Fruit fly (Drosophila melanogaster) whole organism, embryonic: ENCODE data around the gene CG6340.

Experiments
- BEAF-32 ChIP-seq: fragments of 200-800 bp; sonication (Bioruptor generic); optimal IDR thresholded peaks from 3 replicates; lab custom pipeline; 2017; ENCODE audit warnings: missing biosample characterization, missing genetic modification characterization, mild to moderate bottlenecking, moderate library complexity, missing genetic modification reagents
- Bgb ChIP-seq: fragments of 200-800 bp; sonication (Bioruptor generic); IDR thresholded peaks from 2 replicates; pipeline ENCODE4 v1.3.6; 2022; ENCODE audit warnings: missing biosample characterization, missing genetic modification characterization; ENCODE audit not compliant: partially characterized antibody
- CG10267 ChIP-seq: fragments of 200-800 bp; sonication (Bioruptor generic); optimal IDR thresholded peaks from 2 replicates; lab custom pipeline; 2018; ENCODE audit warnings: missing biosample characterization, mild to moderate bottlenecking, missing genetic modification characterization, moderate library complexity
- CG11093 ChIP-seq: fragments of 200-800 bp; sonication (Bioruptor generic); IDR thresholded peaks from 3 replicates; pipeline ENCODE4 v1.3.6; 2022; ENCODE audit warnings: missing biosample characterization, missing genetic modification characterization
- CG15514 ChIP-seq: fragments of 200-800 bp; sonication (Bioruptor generic); optimal IDR thresholded peaks from 3 replicates; lab custom pipeline; 2017; ENCODE audit warnings: missing biosample characterization, missing genetic modification characterization, mild to moderate bottlenecking, moderate library complexity, missing genetic modification reagents
- CG1603 ChIP-seq: fragments of 200-800 bp; sonication (Bioruptor generic); optimal IDR thresholded peaks from 2 replicates; lab custom pipeline; 2019; ENCODE audit warnings: missing biosample characterization, mild to moderate bottlenecking, missing genetic modification characterization, moderate library complexity
- CG16813 ChIP-seq: fragments of 200-800 bp; sonication (Bioruptor generic); IDR thresholded peaks from 3 replicates; pipeline ENCODE4 v1.3.6; 2022; ENCODE audit warnings: missing biosample characterization, missing genetic modification characterization; ENCODE audit not compliant: partially characterized antibody
- CG18011 ChIP-seq: fragments of 200-800 bp; sonication (Bioruptor generic); optimal IDR thresholded peaks from 2 replicates; lab custom pipeline; 2017; ENCODE audit warnings: missing biosample characterization, missing genetic modification characterization, mild to moderate bottlenecking, moderate library complexity, missing genotype
- CG2712 ChIP-seq: fragments of 200-800 bp; optimal IDR thresholded peaks from 3 replicates; lab custom pipeline; 2019; ENCODE audit warnings: missing biosample characterization, mild to moderate bottlenecking, missing genetic modification characterization, moderate library complexity
- CG33213 ChIP-seq: fragments of 200-800 bp; sonication (Bioruptor generic); optimal IDR thresholded peaks from 3 replicates; lab custom pipeline; 2016; ENCODE audit warnings: missing biosample characterization, missing genetic modification characterization
- CG34224 ChIP-seq: fragments of 200-800 bp; sonication (Bioruptor generic); IDR thresholded peaks from 3 replicates; pipeline ENCODE4 v1.3.6; 2022; ENCODE audit warnings: missing biosample characterization, missing genetic modification characterization; ENCODE audit not compliant: partially characterized antibody
- CG34422 ChIP-seq: fragments of 200-800 bp; sonication (Bioruptor generic); IDR thresholded peaks from 3 replicates; pipeline ENCODE4 v1.3.6; 2022; ENCODE audit warnings: missing biosample characterization, missing genetic modification characterization
- CG3995 ChIP-seq: fragments of 200-800 bp; sonication (Bioruptor generic); optimal IDR thresholded peaks from 3 replicates; lab custom pipeline; 2016; ENCODE audit warnings: missing biosample characterization, missing genetic modification characterization
- CG4360 ChIP-seq: fragments of 200-800 bp; sonication (Bioruptor generic); IDR thresholded peaks from 2 replicates; pipeline ENCODE4 v1.3.6; 2022; ENCODE audit warnings: missing biosample characterization, missing genetic modification characterization
- CG6791 ChIP-seq: fragments of 200-800 bp; sonication (Bioruptor generic); IDR thresholded peaks from 3 replicates; pipeline ENCODE4 v1.3.6; 2022; ENCODE audit warnings: missing biosample characterization, missing genetic modification characterization; ENCODE audit not compliant: partially characterized antibody
- CG8290 ChIP-seq, 3 experiments: fragments of 200-800 bp; sonication (Bioruptor generic); optimal IDR thresholded peaks; 2 replicates each; lab custom pipeline; 2016 to 2019; ENCODE audit warnings: missing biosample characterization in 3 of 3, missing genetic modification characterization in 3 of 3, mild to moderate bottlenecking in 2 of 3, moderate library complexity in 1 of 3
- CG8924 ChIP-seq: fragments of 200-800 bp; optimal IDR thresholded peaks from 3 replicates; lab custom pipeline; 2019; ENCODE audit warnings: missing biosample characterization, mild to moderate bottlenecking, missing genetic modification characterization, moderate library complexity
- Dfd ChIP-seq, 2 experiments: fragments of >200 bp; optimal IDR thresholded peaks; 2 replicates each; lab custom pipeline; 2017; ENCODE audit warnings: missing biosample characterization in 2 of 2, missing genetic modification characterization in 2 of 2
- Doc3 ChIP-seq: fragments of 200-800 bp; sonication (Bioruptor generic); IDR thresholded peaks from 3 replicates; pipeline ENCODE4 v1.3.6; 2022; ENCODE audit warnings: missing biosample characterization, missing genetic modification characterization; ENCODE audit not compliant: partially characterized antibody
- Dp ChIP-seq: fragments of 200-800 bp; sonication (Bioruptor generic); optimal IDR thresholded peaks from 2 replicates; lab custom pipeline; 2018; ENCODE audit warnings: missing biosample characterization, mild to moderate bottlenecking, missing genetic modification characterization, moderate library complexity
- E2f2 ChIP-seq: fragments of 200-800 bp; sonication (Bioruptor generic); IDR thresholded peaks from 2 replicates; pipeline ENCODE4 v1.3.6; 2022; ENCODE audit warnings: missing biosample characterization, missing genetic modification characterization
- Eip74EF ChIP-seq, 2 experiments: fragments of 200-800 bp in 1 of 2; fragments of >200 bp in 1 of 2; sonication (Bioruptor generic) in 1 of 2; optimal IDR thresholded peaks; 2 replicates each; lab custom pipeline; 2017 to 2019; ENCODE audit warnings: missing biosample characterization in 2 of 2, missing genetic modification characterization in 2 of 2, mild to moderate bottlenecking in 1 of 2, moderate library complexity in 1 of 2
- HLH4C ChIP-seq: fragments of 200-800 bp; sonication (Bioruptor generic); IDR thresholded peaks from 3 replicates; pipeline ENCODE4 v1.3.6; 2022; ENCODE audit warnings: missing biosample characterization, missing genetic modification characterization; ENCODE audit not compliant: partially characterized antibody
- HmgZ ChIP-seq: fragments of 200-800 bp; sonication (Bioruptor generic); optimal IDR thresholded peaks from 2 replicates; lab custom pipeline; 2018; ENCODE audit warnings: missing biosample characterization, mild to moderate bottlenecking, missing genetic modification characterization
- MBD-R2 ChIP-seq: fragments of 200-800 bp; sonication (Bioruptor generic); IDR thresholded peaks from 2 replicates; pipeline ENCODE4 v1.3.6; 2022; ENCODE audit warnings: missing biosample characterization, missing genetic modification characterization
- MESR4 ChIP-seq: fragments of 200-800 bp; sonication (Bioruptor generic); optimal IDR thresholded peaks from 2 replicates; lab custom pipeline; 2018; ENCODE audit warnings: missing biosample characterization, mild to moderate bottlenecking, missing genetic modification characterization, moderate library complexity
- Opbp ChIP-seq: fragments of 200-800 bp; sonication (Bioruptor generic); IDR thresholded peaks from 3 replicates; pipeline ENCODE4 v1.3.6; 2022; ENCODE audit warnings: missing biosample characterization, missing genetic modification characterization; ENCODE audit not compliant: partially characterized antibody
- Sox100B ChIP-seq: fragments of 200-800 bp; sonication (Bioruptor generic); optimal IDR thresholded peaks from 3 replicates; lab custom pipeline; 2018; ENCODE audit warnings: missing biosample characterization, mild to moderate bottlenecking, missing genetic modification characterization
- Xbp1 ChIP-seq: fragments of 200-800 bp; sonication (Bioruptor generic); optimal IDR thresholded peaks from 3 replicates; lab custom pipeline; 2016; ENCODE audit warnings: missing biosample characterization, mild to moderate bottlenecking, missing genetic modification characterization
- YL-1 ChIP-seq: fragments of 200-800 bp; sonication (Bioruptor generic); optimal IDR thresholded peaks from 3 replicates; lab custom pipeline; 2017; ENCODE audit warnings: missing biosample characterization, mild to moderate bottlenecking, missing genetic modification characterization
- amos ChIP-seq: fragments of 200-800 bp; sonication (Bioruptor generic); IDR thresholded peaks from 2 replicates; pipeline ENCODE4 v1.3.6; 2022; ENCODE audit warnings: missing biosample characterization, missing genetic modification characterization; ENCODE audit not compliant: partially characterized antibody
- ato ChIP-seq: fragments of 200-800 bp; sonication (Bioruptor generic); IDR thresholded peaks from 2 replicates; pipeline ENCODE4 v1.3.6; 2022; ENCODE audit warnings: missing biosample characterization, missing genetic modification characterization; ENCODE audit not compliant: partially characterized antibody
- bbx ChIP-seq: fragments of 200-800 bp; sonication (Bioruptor generic); IDR thresholded peaks from 2 replicates; pipeline ENCODE4 v1.3.6; 2022; ENCODE audit warnings: missing biosample characterization, missing genetic modification characterization; ENCODE audit not compliant: partially characterized antibody
- btn ChIP-seq: fragments of 200-800 bp; sonication (Bioruptor generic); optimal IDR thresholded peaks from 2 replicates; lab custom pipeline; 2016; ENCODE audit warnings: missing biosample characterization, missing genetic modification characterization
- chif ChIP-seq, 2 experiments: fragments of 200-800 bp; sonication (Bioruptor generic); optimal IDR thresholded peaks; 3 replicates each; lab custom pipeline; 2016; ENCODE audit warnings: missing biosample characterization in 2 of 2, missing genetic modification characterization in 2 of 2
- ci ChIP-seq: fragments of 200-800 bp; sonication (Bioruptor generic); IDR thresholded peaks from 3 replicates; pipeline ENCODE4 v1.3.6; 2022; ENCODE audit warnings: missing biosample characterization, missing genetic modification characterization
- danr ChIP-seq: fragments of 200-800 bp; sonication (Bioruptor generic); IDR thresholded peaks from 2 replicates; pipeline ENCODE4 v1.3.6; 2022; ENCODE audit warnings: missing biosample characterization, missing genetic modification characterization
- gsb-n ChIP-seq: fragments of 200-800 bp; sonication (Bioruptor generic); optimal IDR thresholded peaks from 3 replicates; lab custom pipeline; 2018; ENCODE audit warnings: missing biosample characterization, mild to moderate bottlenecking, missing genetic modification characterization
- jumu ChIP-seq: fragments of 200-800 bp; sonication (Bioruptor generic); optimal IDR thresholded peaks from 3 replicates; lab custom pipeline; 2016; ENCODE audit warnings: missing biosample characterization, missing genetic modification characterization
- knrl ChIP-seq: fragments of 200-800 bp; sonication (Bioruptor generic); IDR thresholded peaks from 3 replicates; pipeline ENCODE4 v1.3.6; 2022; ENCODE audit warnings: missing biosample characterization, missing genetic modification characterization; ENCODE audit not compliant: partially characterized antibody
- maf-S ChIP-seq: fragments of 200-800 bp; sonication (Bioruptor generic); optimal IDR thresholded peaks from 2 replicates; lab custom pipeline; 2016; ENCODE audit warnings: missing biosample characterization, missing genetic modification characterization
- psq ChIP-seq: fragments of 200-800 bp; sonication (Bioruptor generic); optimal IDR thresholded peaks from 2 replicates; lab custom pipeline; 2017; ENCODE audit warnings: missing biosample characterization, missing genetic modification characterization
- pum ChIP-seq: fragments of 200-800 bp; sonication (Bioruptor generic); optimal IDR thresholded peaks from 2 replicates; lab custom pipeline; 2016; ENCODE audit warnings: missing biosample characterization, missing genetic modification characterization
- row ChIP-seq: fragments of 200-800 bp; sonication (Bioruptor generic); IDR thresholded peaks from 3 replicates; pipeline ENCODE4 v1.3.6; 2022; ENCODE audit warnings: missing biosample characterization, missing genetic modification characterization
- sna ChIP-seq: fragments of 200-800 bp; sonication (Bioruptor generic); IDR thresholded peaks from 2 replicates; pipeline ENCODE4 v1.3.6; 2022; ENCODE audit warnings: missing biosample characterization, missing genetic modification characterization; ENCODE audit not compliant: partially characterized antibody
- tna ChIP-seq: fragments of 200-800 bp; sonication (Bioruptor generic); IDR thresholded peaks from 2 replicates; pipeline ENCODE4 v1.3.6; 2022; ENCODE audit warnings: missing biosample characterization, missing genetic modification characterization; ENCODE audit not compliant: partially characterized antibody
- vnd ChIP-seq: fragments of 200-800 bp; sonication (Bioruptor generic); IDR thresholded peaks from 3 replicates; pipeline ENCODE4 v1.3.6; 2022; ENCODE audit warnings: missing biosample characterization, missing genetic modification characterization; ENCODE audit not compliant: partially characterized antibody
- zen2 ChIP-seq: fragments of 200-800 bp; sonication (Bioruptor generic); IDR thresholded peaks from 3 replicates; pipeline ENCODE4 v1.3.6; 2022; ENCODE audit warnings: missing biosample characterization, missing genetic modification characterization; ENCODE audit not compliant: partially characterized antibody

The CG6340 gene

DNA sequence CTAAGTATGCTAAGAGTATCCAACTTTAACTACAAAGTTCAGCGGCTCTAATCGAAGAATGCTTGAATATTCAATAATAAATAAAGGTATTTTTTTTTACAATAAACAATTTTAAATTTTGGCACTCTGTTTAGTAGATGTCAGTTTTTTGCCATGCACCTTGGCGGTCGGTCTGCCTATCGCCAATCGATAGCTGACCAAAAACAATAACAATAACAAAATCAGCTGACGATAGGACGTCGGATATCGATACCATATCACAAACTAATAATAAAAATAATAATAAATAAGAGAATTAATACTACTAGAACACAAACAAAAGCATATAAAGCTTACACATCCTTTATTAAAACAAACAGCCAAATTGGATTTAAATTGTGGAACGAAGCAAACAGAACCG lies 4.5 kb downstream of the CG6340 start, which contains the start of gene Gmap (continued):
- TF ChIP-seq CG1603 (tag; lab: Kevin White, UChicago) (peak; percentile 9), Opbp (GFP tag; lab: Robert Waterston, UW) (peak; percentile 80; the same call in 2 of the 3 replicates), vnd (GFP tag; lab: Robert Waterston, UW) (peak; percentile 82), CG10267 (peak; percentile 10), tna (GFP tag; lab: Robert Waterston, UW) (peak; percentile 96), ci (GFP tag; lab: Robert Waterston, UW) (no peak), btn (GFP tag; lab: Kevin White, UChicago) (no peak), CG34224 (GFP tag; lab: Robert Waterston, UW) (peak; percentile 88), knrl (GFP tag; lab: Robert Waterston, UW) (peak; percentile 64), CG34422 (GFP tag; lab: Robert Waterston, UW) (no peak), psq (GFP tag; lab: Kevin White, UChicago) (no peak), BEAF-32 (GFP tag; lab: Kevin White, UChicago) (peak; percentile 64), Sox100B (GFP tag; lab: Kevin White, UChicago) (no peak), CG16813 (GFP tag; lab: Robert Waterston, UW) (peak; percentile 80), HLH4C (GFP tag; lab: Robert Waterston, UW) (peak; percentile 96), HmgZ (tag; lab: Kevin White, UChicago) (peak; percentile 33), CG8290 (GFP tag; optimal IDR thresholded peaks at IDR 0.05; lab: Kevin White, UChicago) (no peak), CG8290 (tag; optimal IDR thresholded peaks at IDR 0.05; lab: Kevin White, UChicago) (peak in 1 of 2 experiments; percentile 16), gsb-n (tag; lab: Kevin White, UChicago) (no peak), Dfd (GFP tag; optimal IDR thresholded peaks at IDR 0.05; lab: Kevin White, UChicago) (no peak), Bgb (GFP tag; lab: Robert Waterston, UW) (peak; percentile 90), YL-1 (GFP tag; lab: Kevin White, UChicago) (peak; percentile 39), ato (GFP tag; lab: Robert Waterston, UW) (peak; percentile 90), CG15514 (peak; percentile 65), CG6791 (GFP tag; lab: Robert Waterston, UW) (peak; percentile 93), bbx (GFP tag; lab: Robert Waterston, UW) (peak; percentile 91), zen2 (GFP tag; lab: Robert Waterston, UW) (peak; percentile 78), pum (no peak), E2f2 (GFP tag; lab: Robert Waterston, UW) (peak; percentile 94), jumu (no peak), MBD-R2 (GFP tag; lab: Robert Waterston, UW) (peak; percentile 71), chif (GFP tag; optimal IDR thresholded peaks at IDR 0.05; lab: Kevin White, UChicago) (no peak), CG4360 (GFP tag; lab: Robert Waterston, UW) (no peak), Xbp1 (GFP tag; lab: Kevin White, UChicago) (peak; percentile 37), sna (GFP tag; lab: Robert Waterston, UW) (peak; percentile 80), CG18011 (GFP tag; lab: Kevin White, UChicago) (peak; percentile 97), MESR4 (peak; percentile 4), maf-S (GFP tag; lab: Kevin White, UChicago) (no peak), Eip74EF (GFP tag; optimal IDR thresholded peaks at IDR 0.05; lab: Kevin White, UChicago) (no peak), CG3995 (GFP tag; lab: Kevin White, UChicago) (no peak), danr (GFP tag; lab: Robert Waterston, UW) (no peak), Doc3 (GFP tag; lab: Robert Waterston, UW) (peak; percentile 57; the same call in 2 of the 3 replicates), CG11093 (GFP tag; lab: Robert Waterston, UW) (no peak), amos (peak; percentile 78; the same call in 1 of the 2 replicates), row (GFP tag; lab: Robert Waterston, UW) (peak; percentile 14; the same call in 1 of the 3 replicates), Dp (GFP tag; lab: Kevin White, UChicago) (peak; percentile 85), CG8924 (tag; lab: Kevin White, UChicago) (peak; percentile 9), CG33213 (no peak), CG2712 (tag; lab: Kevin White, UChicago) (peak; percentile 3)
